Worm (Caenorhabditis elegans) whole organism, L3 larva: Measurements from ENCODE around the gene C14E2.6.

ENCODE experiments used
- elt-3 ChIP-seq, 3 experiments: fragments of 150-350 bp in 1 of 3; sonication (generic microtip) in 2 of 3; optimal IDR thresholded peaks; 2 replicates in 2 of 3; 4 replicates in 1 of 3; lab custom pipeline; 2014 to 2017; ENCODE audit warnings: missing biosample characterization in 3 of 3, missing genetic modification characterization in 3 of 3
- fos-1 ChIP-seq: fragments of 150-350 bp; optimal IDR thresholded peaks from 2 replicates; lab custom pipeline; 2014; ENCODE audit warnings: missing biosample characterization, missing genetic modification characterization
- jun-1 ChIP-seq: fragments of 150-350 bp; optimal IDR thresholded peaks from 2 replicates; lab custom pipeline; 2014; ENCODE audit warnings: missing biosample characterization, missing genetic modification reagents, missing genetic modification characterization
- nhr-11 ChIP-seq: fragments of 150-350 bp; optimal IDR thresholded peaks from 2 replicates; lab custom pipeline; 2014; ENCODE audit warnings: missing biosample characterization, missing genetic modification characterization
- nhr-237 ChIP-seq: fragments of 150-350 bp; optimal IDR thresholded peaks from 2 replicates; lab custom pipeline; 2014; ENCODE audit warnings: missing biosample characterization, missing genetic modification characterization
- nhr-76 ChIP-seq: fragments of 150-350 bp; sonication (generic microtip); optimal IDR thresholded peaks from 5 replicates; lab custom pipeline; 2014; ENCODE audit warnings: missing biosample characterization, missing genetic modification characterization
- nhr-77 ChIP-seq: fragments of 150-350 bp; optimal IDR thresholded peaks from 2 replicates; lab custom pipeline; 2014; ENCODE audit warnings: missing biosample characterization, missing genetic modification characterization
- pqm-1 ChIP-seq: fragments of 150-350 bp; optimal IDR thresholded peaks from 2 replicates; lab custom pipeline; 2017; ENCODE audit warnings: missing biosample characterization, missing genetic modification characterization, inconsistent platforms
- snpc-4 ChIP-seq: fragments of 150-350 bp; optimal IDR thresholded peaks from 2 replicates; lab custom pipeline; 2014; ENCODE audit warnings: missing biosample characterization, missing genetic modification characterization
- ztf-11 ChIP-seq: fragments of 150-350 bp; optimal IDR thresholded peaks from 2 replicates; lab custom pipeline; 2014; ENCODE audit warnings: missing biosample characterization, missing genetic modification characterization
- ztf-4 ChIP-seq: fragments of 150-350 bp; optimal IDR thresholded peaks from 2 replicates; lab custom pipeline; 2014; ENCODE audit warnings: missing biosample characterization, missing genetic modification characterization

DNA sequence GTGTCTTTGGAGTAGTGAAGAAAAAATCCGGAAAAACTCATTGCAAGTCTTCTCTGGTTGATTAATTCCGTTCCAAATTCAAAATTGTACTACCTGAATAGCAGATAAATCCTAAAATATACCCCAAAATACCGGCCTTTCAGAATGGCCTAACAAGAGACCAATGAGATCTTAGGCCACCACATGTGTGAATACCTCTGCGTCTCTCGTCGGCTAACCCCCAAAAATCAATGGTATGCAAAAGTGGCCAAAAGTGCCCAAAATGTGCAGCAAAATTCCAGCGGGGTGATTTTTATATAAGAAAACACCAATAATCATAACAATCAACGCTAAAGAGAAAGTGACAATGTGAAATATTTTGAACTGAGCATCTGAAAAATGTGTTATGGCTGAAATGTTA lies 23.8 kb upstream of the C14E2.6 start, which contains the start of gene T26C11.9:
- TF ChIP-seq nhr-237 (tag; lab: Kevin White, UChicago) (no peak), nhr-76 (no peak), ztf-4 (no peak), pqm-1 (no peak), nhr-11 (no peak), ztf-11 (tag; lab: Kevin White, UChicago) (no peak), elt-3 (tag; optimal IDR thresholded peaks at IDR 0.05; lab: Kevin White, UChicago) (no peak), fos-1 (no peak), nhr-77 (tag; lab: Kevin White, UChicago) (no peak), jun-1 (tag; lab: Kevin White, UChicago) (no peak), snpc-4 (tag; lab: Kevin White, UChicago) (no peak)
